Fruit fly (Drosophila melanogaster): ENCODE data around the gene Ugt35B1.

The Ugt35B1 gene

DNA sequence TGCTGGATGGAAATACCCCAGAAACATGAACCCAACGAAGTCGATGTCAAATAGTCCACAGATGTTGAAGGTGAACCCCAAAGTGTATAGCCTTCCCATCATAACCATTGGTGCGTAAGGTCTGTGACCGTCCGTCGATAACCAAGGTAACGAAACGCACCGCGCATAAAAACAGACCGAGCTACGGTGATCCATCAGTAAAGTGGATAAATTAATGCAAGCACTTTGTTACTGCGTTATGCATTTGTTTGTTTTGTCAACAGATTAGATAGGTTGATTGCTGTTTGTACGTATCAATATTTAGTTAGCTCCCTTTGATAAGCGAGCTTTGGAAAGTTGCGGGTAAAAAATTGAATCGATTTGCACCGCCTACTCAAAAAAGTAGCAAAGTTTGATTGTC, 8.3 kb upstream of the Ugt35B1 start:
- no peak for TF ChIP-seq CG17801 (GFP tag; optimal IDR thresholded peaks at IDR 0.05; ENCODE audit: partially characterized antibody)

DNA sequence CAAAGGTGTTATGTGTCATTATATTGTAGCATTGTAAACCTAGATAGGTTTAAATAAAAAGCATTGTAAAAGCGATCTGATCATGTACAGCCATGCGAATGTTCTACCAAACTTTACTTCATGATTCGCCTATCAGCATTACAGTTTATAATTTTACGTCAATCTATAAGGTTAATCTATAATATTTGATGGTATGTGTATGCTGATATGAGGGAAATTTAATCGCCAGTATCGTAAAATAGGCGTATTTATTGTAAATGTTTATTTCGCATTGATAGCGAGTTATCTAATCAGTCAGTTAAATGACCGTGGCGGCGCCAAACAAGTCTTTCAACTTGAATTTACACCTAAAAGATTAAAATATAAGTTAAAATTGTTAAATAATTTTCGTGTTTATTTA, 7.5 kb upstream of the Ugt35B1 start:
- no peak for TF ChIP-seq CG17801 (GFP tag; optimal IDR thresholded peaks at IDR 0.05; ENCODE audit: partially characterized antibody)

DNA sequence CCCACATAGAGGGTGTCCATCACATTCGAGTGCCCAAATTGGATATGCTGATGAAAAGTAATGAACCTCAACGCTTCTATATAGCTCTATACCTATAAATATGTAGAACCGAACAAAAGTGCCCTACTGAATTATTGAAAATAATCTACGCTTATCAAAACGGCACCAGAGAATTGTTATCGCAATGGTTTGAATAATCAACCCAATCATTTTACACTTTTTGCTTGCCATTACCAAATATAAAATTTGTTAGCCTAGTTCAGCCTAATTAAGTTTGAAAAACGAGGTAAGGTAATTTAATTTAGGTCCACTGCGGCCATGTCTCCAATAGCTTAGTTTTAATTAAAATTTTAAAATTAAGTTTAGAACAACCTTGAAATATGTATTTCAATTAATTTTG, 5.7 kb upstream of the Ugt35B1 start:
- TF ChIP-seq CG17801 (GFP tag; optimal IDR thresholded peaks at IDR 0.05; ENCODE audit: partially characterized antibody) = no peak

DNA sequence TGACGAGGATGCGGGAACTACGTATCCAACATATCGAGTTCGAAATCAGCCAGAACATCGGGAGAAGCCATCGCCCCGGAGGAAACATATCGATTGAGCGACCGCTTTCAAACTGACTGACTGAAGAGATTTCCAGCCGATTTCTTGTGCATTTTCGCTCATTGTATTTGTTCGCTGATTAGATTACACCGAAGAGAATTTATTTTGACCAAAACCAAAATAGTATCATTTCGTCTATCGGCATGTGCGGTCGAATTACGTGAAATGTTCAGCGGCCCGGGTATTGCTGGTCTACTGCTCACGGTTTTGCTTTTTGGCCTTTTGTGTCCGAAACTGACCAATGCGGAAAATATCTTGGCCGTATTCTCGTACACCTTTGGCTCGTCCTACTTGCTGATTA, 5.3 kb upstream of the Ugt35B1 start, which contains the start of the genes Ugt304A1 and Ugt303A1:
TSS of gene Ugt304A1 (minus strand) at position 101 of the 400 bp plus-strand sequence.
TSS of gene Ugt303A1 (plus strand) at position 222 of the 400 bp plus-strand sequence.
- TF ChIP-seq CG17801 (GFP tag; optimal IDR thresholded peaks at IDR 0.05; ENCODE audit: partially characterized antibody) = no peak

DNA sequence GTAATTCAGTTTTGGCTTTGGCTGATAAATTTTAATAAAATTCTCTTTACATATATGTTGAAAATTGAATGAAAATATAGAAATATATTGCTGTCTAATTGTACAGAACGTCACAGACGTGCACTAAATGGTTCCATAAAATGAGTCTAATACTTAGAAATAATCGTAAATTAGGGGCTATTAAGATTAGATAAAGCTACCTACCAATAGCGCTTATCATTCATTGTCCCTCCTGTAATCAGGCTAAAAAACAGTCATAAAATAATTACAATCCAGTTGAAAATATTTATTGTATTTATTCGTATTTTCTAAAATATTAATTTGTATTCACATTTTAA, 3.1 kb upstream of the Ugt35B1 start:
- TF ChIP-seq CG17801 (GFP tag; optimal IDR thresholded peaks at IDR 0.05; ENCODE audit: partially characterized antibody) = peak; percentile 65

DNA sequence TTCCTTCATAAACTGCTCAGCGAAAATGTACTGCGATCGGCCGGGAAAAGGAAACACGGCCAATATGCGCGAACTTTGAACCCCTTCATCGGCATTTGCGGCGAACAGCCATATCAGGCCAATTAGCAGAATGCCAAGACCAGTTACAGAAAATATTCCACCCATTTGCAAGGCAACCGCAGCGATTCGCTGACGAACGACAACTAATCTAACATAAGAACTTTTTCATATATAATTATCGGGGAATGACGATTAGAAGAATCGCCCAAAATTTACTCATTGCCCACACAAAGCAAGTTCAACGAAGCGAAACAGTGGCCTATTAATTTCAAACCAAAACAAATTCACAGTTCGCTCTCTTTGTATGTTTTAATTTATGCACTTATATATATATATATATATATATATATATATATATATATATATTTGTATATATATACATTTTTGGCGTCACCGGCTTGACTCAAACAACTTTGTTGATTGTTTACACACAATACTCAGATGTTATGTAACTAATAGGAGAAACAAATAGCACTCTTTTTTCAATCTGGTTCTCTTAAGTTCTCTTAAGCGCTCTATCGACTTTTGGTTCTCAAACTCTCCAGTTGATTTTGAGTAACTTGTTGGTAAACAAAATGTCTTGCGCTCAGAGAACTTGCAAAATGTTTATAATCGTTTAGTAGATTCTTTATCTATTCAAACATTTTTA, 2.6 kb upstream of the Ugt35B1 start, which contains the start of gene Ugt35A1:
TSS of gene Ugt35A1 (minus strand) at position 205 of the 709 bp plus-strand sequence.
- no peak for TF ChIP-seq CG17801 (GFP tag; optimal IDR thresholded peaks at IDR 0.05; ENCODE audit: partially characterized antibody)

DNA sequence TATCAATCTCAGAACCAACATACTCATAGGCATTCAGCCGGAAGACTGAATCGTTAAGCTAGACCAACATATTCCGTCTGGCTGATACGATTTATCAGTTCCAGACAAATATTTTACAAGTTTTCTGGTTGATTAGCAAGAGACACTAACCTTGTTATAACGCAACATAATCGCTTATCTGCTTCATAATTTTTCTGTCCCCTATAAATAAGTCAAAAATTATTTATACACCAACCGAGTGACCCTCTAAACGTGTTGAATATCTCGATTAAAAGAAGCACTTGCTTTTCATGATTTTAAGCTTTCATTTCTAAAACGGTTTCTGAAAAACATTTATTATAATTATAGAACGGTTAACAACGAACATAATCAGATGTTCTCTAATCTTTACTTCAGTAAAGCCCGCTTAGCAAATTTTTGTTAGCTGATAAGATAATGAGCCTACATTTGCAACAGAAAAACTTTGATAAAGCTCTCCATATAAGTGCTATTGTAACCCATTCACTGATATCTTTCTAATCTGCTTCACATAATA, 2.0 kb downstream of the Ugt35B1 start, which contains the start of gene Ugt35E2:
TSS of gene Ugt35E2 (minus strand) at position 51 of the 535 bp plus-strand sequence.
- no peak for TF ChIP-seq CG17801 (GFP tag; optimal IDR thresholded peaks at IDR 0.05; ENCODE audit: partially characterized antibody)

DNA sequence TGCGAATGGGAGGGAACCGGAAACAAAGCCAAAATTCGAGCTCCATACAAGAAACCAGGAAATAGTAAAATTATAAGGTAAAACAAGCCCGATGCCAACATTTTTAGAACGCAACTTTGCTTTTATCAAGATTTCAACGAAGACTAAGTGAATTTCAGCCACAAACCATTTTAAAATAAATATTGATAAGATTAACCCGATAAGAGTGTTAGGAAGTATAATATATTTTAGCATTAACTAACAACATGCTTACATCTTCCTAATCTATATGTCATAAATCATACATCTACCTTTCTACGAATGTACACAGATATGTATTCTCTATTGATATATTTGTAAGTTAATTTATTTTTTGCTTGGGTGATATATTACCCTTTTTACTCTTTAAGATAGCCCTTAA, 4.1 kb downstream of the Ugt35B1 start, which contains the start of gene Ugt35E1:
TSS of gene Ugt35E1 (minus strand) at position 101 of the 400 bp plus-strand sequence.
- no peak for TF ChIP-seq CG17801 (GFP tag; optimal IDR thresholded peaks at IDR 0.05; ENCODE audit: partially characterized antibody)

DNA sequence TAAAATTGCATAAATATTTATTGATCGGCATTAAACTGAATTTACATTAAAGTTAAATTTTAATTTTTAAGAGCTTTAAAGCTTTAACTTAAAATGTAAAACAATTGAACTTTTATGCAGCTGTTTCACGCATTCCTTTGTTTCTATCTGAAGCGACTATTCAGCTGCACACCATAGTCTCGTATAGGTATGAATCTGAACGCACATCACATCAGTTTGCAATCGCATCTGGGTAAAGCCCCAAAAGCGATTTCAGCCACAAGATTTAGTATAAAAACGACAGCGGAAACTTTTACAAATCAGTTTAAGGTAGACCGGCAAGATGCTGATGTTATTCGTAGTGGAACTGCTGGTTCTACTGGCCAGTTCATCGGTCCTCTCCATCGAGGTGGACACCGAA, 9.1 kb downstream of the Ugt35B1 start, which contains the start of gene CG4757:
TSS of gene CG4757 (plus strand) at position 301 of the 400 bp plus-strand sequence.
- no peak for TF ChIP-seq CG17801 (GFP tag; optimal IDR thresholded peaks at IDR 0.05; ENCODE audit: partially characterized antibody)

DNA sequence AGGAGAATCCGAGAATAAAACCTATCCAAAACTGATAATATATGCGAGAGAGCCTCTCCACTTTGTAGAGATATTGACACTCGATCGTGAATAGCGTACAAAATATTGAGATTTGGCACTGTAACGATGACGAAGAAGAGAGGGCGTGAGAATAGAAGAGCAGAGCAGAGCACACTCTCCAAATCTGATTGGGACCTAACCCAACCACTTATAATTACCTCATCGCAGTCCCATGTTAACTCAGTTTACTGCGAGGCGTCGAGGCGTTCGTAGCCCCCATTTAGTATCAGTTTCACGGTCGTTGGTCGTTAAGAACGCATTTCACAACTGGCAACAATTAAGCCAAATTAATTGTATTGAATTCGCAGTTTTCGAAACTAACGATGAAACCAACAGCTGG, 13.2 kb downstream of the Ugt35B1 start, which contains the start of gene Ugt302C1:
TSS of gene Ugt302C1 (plus strand) at position 241 of the 400 bp plus-strand sequence.
- TF ChIP-seq CG17801 (GFP tag; optimal IDR thresholded peaks at IDR 0.05; ENCODE audit: partially characterized antibody) = peak; percentile 44

DNA sequence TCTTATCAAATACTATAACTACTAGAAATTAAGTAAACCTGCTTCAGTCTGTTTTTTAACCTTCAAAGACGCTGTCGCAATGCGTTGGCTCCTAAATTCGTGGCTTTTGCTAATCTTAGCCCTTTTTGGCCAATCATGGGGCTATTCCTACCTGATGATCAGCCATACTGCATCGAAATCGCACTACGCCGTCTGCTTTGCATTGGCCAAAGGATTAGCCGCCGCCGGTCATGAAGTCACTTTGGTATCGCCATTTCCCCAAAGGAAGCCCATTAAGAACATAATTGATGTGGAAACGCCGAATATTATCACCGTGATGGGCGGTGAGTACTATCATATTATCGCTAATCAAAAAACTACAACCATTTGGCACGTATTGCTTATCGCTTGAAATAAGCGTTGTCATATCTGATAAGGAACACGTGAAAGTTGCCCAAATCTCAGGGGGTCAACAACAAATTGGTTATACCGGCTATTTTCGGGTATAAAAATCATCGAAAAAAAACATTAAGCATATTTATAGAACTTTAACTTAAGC, 15.4 kb downstream of the Ugt35B1 start, which contains the start of gene Ugt302E1:
TSS of gene Ugt302E1 (plus strand) at position 51 of the 538 bp plus-strand sequence.
- no peak for TF ChIP-seq CG17801 (GFP tag; optimal IDR thresholded peaks at IDR 0.05; ENCODE audit: partially characterized antibody)

DNA sequence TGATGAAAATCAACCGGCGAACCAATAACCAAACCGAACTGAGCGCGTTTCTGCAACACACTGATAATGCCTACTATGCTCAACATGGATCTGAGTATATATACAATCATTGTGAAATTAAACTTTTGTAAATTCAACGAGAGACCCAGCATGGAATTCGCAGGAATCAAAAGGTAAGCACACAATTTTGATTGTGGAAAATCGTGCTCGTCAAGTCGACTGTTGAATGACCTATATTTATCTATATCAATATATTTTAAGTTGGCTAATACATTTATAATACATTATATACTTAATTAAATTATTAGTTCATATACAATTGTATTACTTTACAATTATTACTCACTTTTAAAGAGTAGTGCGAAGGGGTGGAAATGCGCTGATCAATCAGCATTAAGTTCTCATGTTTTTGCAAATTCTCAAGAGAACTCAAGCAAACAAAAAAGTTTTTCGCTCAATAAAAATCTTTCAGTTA, 16.2 kb downstream of the Ugt35B1 start, which contains the start of gene Ugt302K1:
TSS of gene Ugt302K1 (minus strand) at position 51 of the 475 bp plus-strand sequence.
- peak; percentile 37 for TF ChIP-seq CG17801 (GFP tag; optimal IDR thresholded peaks at IDR 0.05; ENCODE audit: partially characterized antibody)

DNA sequence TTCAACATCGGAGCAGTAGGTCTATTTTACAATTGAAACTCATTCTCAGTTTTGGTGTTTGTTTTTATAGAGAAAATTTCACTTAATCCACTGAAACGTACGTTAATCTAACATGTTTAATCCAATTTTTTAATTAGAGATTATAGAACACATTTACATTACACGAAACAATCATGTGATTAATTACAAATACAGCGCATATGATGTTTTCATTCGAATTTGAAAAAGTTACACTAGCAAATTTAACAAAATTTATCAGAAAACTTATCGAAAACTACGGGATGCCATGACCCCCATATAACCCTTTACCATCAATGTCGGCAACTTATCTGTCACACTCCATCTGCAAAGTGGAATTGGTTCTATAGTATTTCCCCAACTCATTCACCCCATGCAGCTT, 24.9 kb downstream of the Ugt35B1 start, which contains the start of gene CheA86a:
TSS of gene CheA86a (minus strand) at position 101 of the 400 bp plus-strand sequence.
- no peak for TF ChIP-seq CG17801 (GFP tag; optimal IDR thresholded peaks at IDR 0.05; ENCODE audit: partially characterized antibody)

DNA sequence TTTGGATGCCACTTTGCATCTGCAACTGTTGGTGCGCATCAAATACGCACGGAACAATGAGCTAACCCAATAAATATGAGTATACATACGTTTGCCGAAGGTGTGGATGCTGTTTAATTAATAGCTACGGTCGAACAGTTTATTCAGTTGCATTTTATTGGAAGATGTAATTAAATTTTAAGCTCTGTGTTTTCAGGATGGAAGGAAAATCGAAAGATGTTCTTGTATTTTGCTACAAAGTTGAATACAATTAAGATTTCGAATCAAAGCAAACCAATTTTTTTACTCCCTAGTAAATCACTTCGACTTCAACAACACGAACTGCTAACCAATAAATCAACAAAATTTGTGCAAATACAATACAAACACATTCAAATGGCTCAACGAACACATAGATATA, 33.2 kb downstream of the Ugt35B1 start, which contains the start of gene mAcon2:
TSS of gene mAcon2 (plus strand) at position 301 of the 400 bp plus-strand sequence.
- TF ChIP-seq CG17801 (GFP tag; optimal IDR thresholded peaks at IDR 0.05; ENCODE audit: partially characterized antibody) = no peak

DNA sequence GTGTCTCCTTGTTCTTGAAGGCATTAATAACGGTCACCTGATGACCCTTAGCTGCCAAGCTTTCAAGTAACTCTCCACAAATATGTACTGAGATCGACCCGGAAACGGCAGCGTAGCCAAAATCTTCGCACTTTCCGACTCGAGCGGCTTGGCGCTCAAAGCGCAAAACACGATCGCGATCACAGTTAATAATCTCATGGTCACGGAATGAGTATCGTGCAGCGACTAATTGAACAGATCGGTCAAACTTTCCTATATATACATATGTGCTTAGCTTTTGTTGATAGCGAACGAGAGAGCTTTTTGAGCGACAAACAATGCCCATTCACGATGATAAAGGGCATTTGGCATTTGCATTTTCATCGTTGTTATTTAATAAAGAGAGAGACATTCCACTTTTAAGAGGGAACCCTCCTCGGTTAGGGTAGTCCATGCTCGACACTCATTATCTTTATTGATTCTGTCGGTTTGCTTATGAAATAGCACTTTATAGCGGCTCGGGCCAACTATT, 41.9 kb downstream of the Ugt35B1 start, which contains the start of gene Ugt35C1:
TSS of gene Ugt35C1 (minus strand) at position 213 of the 511 bp plus-strand sequence.
- no peak for TF ChIP-seq CG17801 (GFP tag; optimal IDR thresholded peaks at IDR 0.05; ENCODE audit: partially characterized antibody)

Measured in ovary, adult (tissue).